Worm (Caenorhabditis elegans) whole organism, L1 larva: ENCODE measurements around the gene sdz-33.

Experiments used
- F16B12.6 ChIP-seq: fragments of 150-350 bp; optimal IDR thresholded peaks from 2 replicates; lab custom pipeline; 2014; ENCODE audit warnings: missing biosample characterization, missing genetic modification characterization
- Y116A8C.19 ChIP-seq: sonication (generic microtip); optimal IDR thresholded peaks from 2 replicates; lab custom pipeline; 2016; ENCODE audit warnings: missing compliant biosample characterization, missing genetic modification characterization, borderline replicate concordance
- ceh-90 ChIP-seq: sonication (generic microtip); optimal IDR thresholded peaks from 2 replicates; lab custom pipeline; 2016; ENCODE audit warnings: missing genetic modification characterization, missing compliant biosample characterization
- elt-3 ChIP-seq, 6 experiments: fragments of 150-350 bp in 1 of 6; sonication (generic microtip); optimal IDR thresholded peaks; 2 replicates each; lab custom pipeline; 2017 to 2018; ENCODE audit warnings: missing biosample characterization in 6 of 6, missing genetic modification characterization in 6 of 6, inconsistent platforms in 1 of 6
- fkh-4 ChIP-seq: sonication (generic microtip); optimal IDR thresholded peaks from 2 replicates; lab custom pipeline; 2016; ENCODE audit warnings: missing compliant biosample characterization, missing genetic modification characterization, borderline replicate concordance
- grh-1 ChIP-seq: fragments of 200-800 bp; sonication (Bioruptor generic); IDR thresholded peaks from 2 replicates; pipeline ENCODE4 v1.3.6; 2022; ENCODE audit warnings: missing genetic modification reagents, missing genetic modification characterization, missing compliant biosample characterization
- hpl-2 ChIP-seq: fragments of 150-350 bp; optimal IDR thresholded peaks from 2 replicates; lab custom pipeline; 2014; ENCODE audit warnings: missing biosample characterization, missing genetic modification reagents, missing genetic modification characterization
- irx-1 ChIP-seq: sonication (generic microtip); optimal IDR thresholded peaks from 2 replicates; lab custom pipeline; 2016; ENCODE audit warnings: missing genetic modification characterization, missing compliant biosample characterization
- isw-1 ChIP-seq: fragments of 200-800 bp; sonication (Bioruptor generic); IDR thresholded peaks from 2 replicates; pipeline ENCODE4 v1.3.6; 2022; ENCODE audit warnings: missing genetic modification characterization, missing compliant biosample characterization
- jun-1 ChIP-seq: fragments of 150-350 bp; optimal IDR thresholded peaks from 2 replicates; lab custom pipeline; 2014; ENCODE audit warnings: missing biosample characterization, missing genetic modification reagents, missing genetic modification characterization
- lin-15B ChIP-seq: fragments of 150-350 bp; sonication (generic microtip); optimal IDR thresholded peaks from 3 replicates; lab custom pipeline; 2014; ENCODE audit warnings: missing biosample characterization, missing genetic modification characterization
- mef-2 ChIP-seq: fragments of 150-350 bp; optimal IDR thresholded peaks from 2 replicates; lab custom pipeline; 2014; ENCODE audit warnings: missing biosample characterization, missing genetic modification characterization
- mep-1 ChIP-seq: fragments of 150-350 bp; optimal IDR thresholded peaks from 2 replicates; lab custom pipeline; 2014; ENCODE audit warnings: missing biosample characterization, missing genetic modification characterization
- nhr-19 ChIP-seq: fragments of 200-800 bp; sonication (Bioruptor generic); conservative IDR thresholded peaks from 2 replicates; pipeline ENCODE4 v1.3.6; 2022; ENCODE audit warnings: missing genetic modification characterization, missing compliant biosample characterization
- nhr-71 ChIP-seq: sonication (generic microtip); optimal IDR thresholded peaks from 2 replicates; lab custom pipeline; 2016; ENCODE audit warnings: mild to moderate bottlenecking, missing genetic modification characterization, moderate library complexity, missing compliant biosample characterization
- nhr-84 ChIP-seq: sonication (generic microtip); optimal IDR thresholded peaks from 2 replicates; lab custom pipeline; 2017; ENCODE audit warnings: missing biosample characterization, missing genetic modification characterization
- nhr-85 ChIP-seq: sonication (generic microtip); peaks from one replicate; lab custom pipeline; 2016; ENCODE audit warnings: missing genetic modification characterization, inconsistent platforms, missing compliant biosample characterization
- pqm-1 ChIP-seq: sonication (generic microtip); optimal IDR thresholded peaks from 3 replicates; lab custom pipeline; 2017; ENCODE audit warnings: missing biosample characterization, missing genetic modification characterization
- skn-1 ChIP-seq: fragments of 150-350 bp; optimal IDR thresholded peaks from 2 replicates; lab custom pipeline; 2014; ENCODE audit warnings: missing biosample characterization, missing genetic modification characterization
- tbx-2 ChIP-seq: sonication (generic microtip); optimal IDR thresholded peaks from 2 replicates; lab custom pipeline; 2016; ENCODE audit warnings: missing genetic modification characterization, missing compliant biosample characterization

The sdz-33 gene

ce11 chrIII:11949276-11949879, 42.1 kb downstream of the sdz-33 start:
- TF ChIP-seq pqm-1 (tag; lab: Kevin White, UChicago) (peak; percentile 24), tbx-2 (tag; lab: Kevin White, UChicago) (no peak)

- TF ChIP-seq grh-1 (GFP tag; lab: Robert Waterston, UW), result no peak
- no peak for TF ChIP-seq hpl-2 (GFP tag; lab: Kevin White, UChicago)
- no peak for TF ChIP-seq isw-1 (GFP tag; lab: Robert Waterston, UW)
- no peak for TF ChIP-seq irx-1
- no peak for TF ChIP-seq mef-2 (tag; lab: Kevin White, UChicago)
- TF ChIP-seq elt-3 (tag; optimal IDR thresholded peaks at IDR 0.05; lab: Kevin White, UChicago), result no peak
- TF ChIP-seq mep-1 (tag; lab: Kevin White, UChicago), result no peak
- no peak for TF ChIP-seq nhr-71 (tag; lab: Kevin White, UChicago)
- TF ChIP-seq nhr-84, result no peak
- TF ChIP-seq Y116A8C.19, result no peak
- no peak for TF ChIP-seq nhr-19 (GFP tag; lab: Robert Waterston, UW)
- TF ChIP-seq lin-15B (tag; lab: Kevin White, UChicago), result no peak
- no peak for TF ChIP-seq nhr-85 (tag; lab: Kevin White, UChicago)
- TF ChIP-seq pqm-1 (tag; lab: Kevin White, UChicago), result no peak
Observed at ce11 chrIII:11951111-11951510, 43.8 kb downstream of the sdz-33 start.

- no peak for TF ChIP-seq lin-15B (tag; lab: Kevin White, UChicago)
- no peak for TF ChIP-seq fkh-4 (tag; lab: Kevin White, UChicago)
- no peak for TF ChIP-seq nhr-85 (tag; lab: Kevin White, UChicago)
- TF ChIP-seq skn-1 (tag; lab: Kevin White, UChicago), result no peak
- TF ChIP-seq jun-1 (tag; lab: Kevin White, UChicago), result no peak
- no peak for TF ChIP-seq F16B12.6 (tag; lab: Kevin White, UChicago)
- no peak for TF ChIP-seq ceh-90 (tag; lab: Kevin White, UChicago)
- TF ChIP-seq, all 84 proteins: peak for 0
Observed at ce11 chrIII:11954150-11954549, 46.9 kb downstream of the sdz-33 start.
